Worm (Caenorhabditis elegans) whole organism, young adult: Measurements from ENCODE around the gene col-124.

ENCODE experiments used
- B0019.2 ChIP-seq: fragments of 200-800 bp; sonication (Bioruptor generic); conservative IDR thresholded peaks from 2 replicates; pipeline ENCODE4 v1.3.6; 2022; ENCODE audit warnings: missing genetic modification reagents, missing genetic modification characterization, missing compliant biosample characterization
- B0261.1 ChIP-seq: sonication (generic microtip); optimal IDR thresholded peaks from 2 replicates; lab custom pipeline; 2016; ENCODE audit warnings: mild to moderate bottlenecking, missing genetic modification characterization, moderate library complexity, missing compliant biosample characterization
- D2030.7 ChIP-seq: fragments of 200-800 bp; sonication (Bioruptor generic); IDR thresholded peaks from 2 replicates; pipeline ENCODE4 v1.3.6; 2022; ENCODE audit warnings: missing genetic modification reagents, missing genetic modification characterization, missing compliant biosample characterization
- F33H1.4 ChIP-seq: fragments of 200-800 bp; sonication (Bioruptor generic); IDR thresholded peaks from 2 replicates; pipeline ENCODE4 v1.3.6; 2022; ENCODE audit warnings: missing genetic modification reagents, missing genetic modification characterization, missing compliant biosample characterization
- F37B4.10 ChIP-seq: fragments of 200-800 bp; sonication (Bioruptor generic); IDR thresholded peaks from 2 replicates; pipeline ENCODE4 v1.3.6; 2022; ENCODE audit warnings: missing genetic modification characterization, missing compliant biosample characterization
- F49E8.2 ChIP-seq: sonication (generic microtip); optimal IDR thresholded peaks from 3 replicates; lab custom pipeline; 2017; ENCODE audit warnings: missing genetic modification characterization, mild to moderate bottlenecking, missing compliant biosample characterization, antibody characterized with exemption, moderate library complexity; ENCODE audit not compliant: insufficient read depth
- T07F8.4 ChIP-seq: sonication (generic microtip); optimal IDR thresholded peaks from 2 replicates; lab custom pipeline; 2016; ENCODE audit warnings: mild to moderate bottlenecking, missing genetic modification characterization, moderate library complexity, missing compliant biosample characterization
- Y79H2A.3 ChIP-seq: fragments of 200-800 bp; sonication (Bioruptor generic); conservative IDR thresholded peaks from 2 replicates; pipeline ENCODE4 v1.3.6; 2022; ENCODE audit warnings: missing genetic modification reagents, missing genetic modification characterization, missing compliant biosample characterization
- Y95B8A.8 ChIP-seq: fragments of 200-800 bp; sonication (Bioruptor generic); IDR thresholded peaks from 2 replicates; pipeline ENCODE4 v1.3.6; 2022; ENCODE audit warnings: missing genetic modification reagents, missing genetic modification characterization, missing compliant biosample characterization
- aptf-3 ChIP-seq: fragments of 200-800 bp; sonication (Bioruptor generic); IDR thresholded peaks from 2 replicates; pipeline ENCODE4 v1.3.6; 2022; ENCODE audit warnings: missing genetic modification characterization, missing compliant biosample characterization
- athp-1 ChIP-seq: sonication (generic microtip); optimal IDR thresholded peaks from 2 replicates; lab custom pipeline; 2017; ENCODE audit warnings: mild to moderate bottlenecking, missing genetic modification characterization, missing compliant biosample characterization
- attf-6 ChIP-seq: fragments of 200-800 bp; sonication (Bioruptor generic); IDR thresholded peaks from 2 replicates; pipeline ENCODE4 v1.3.6; 2022; ENCODE audit warnings: missing genetic modification reagents, missing genetic modification characterization, missing compliant biosample characterization
- cebp-1 ChIP-seq, 2 experiments: fragments of 200-800 bp in 1 of 2; sonication (Bioruptor generic) in 1 of 2; sonication (generic microtip) in 1 of 2; IDR thresholded peaks in 1 of 2; optimal IDR thresholded peaks in 1 of 2; 2 replicates each; pipeline versions ENCODE4 v1.3.6 to Lab custom; 2017 to 2022; ENCODE audit warnings: missing compliant biosample characterization in 2 of 2, missing genetic modification characterization in 2 of 2, mild to moderate bottlenecking in 1 of 2, missing genetic modification reagents in 1 of 2, moderate library complexity in 1 of 2
- ceh-40 ChIP-seq: fragments of 200-800 bp; sonication (Bioruptor generic); IDR thresholded peaks from 2 replicates; pipeline ENCODE4 v1.3.6; 2022; ENCODE audit warnings: missing genetic modification characterization, missing compliant biosample characterization
- dox-1 ChIP-seq: fragments of 200-800 bp; sonication (Bioruptor generic); IDR thresholded peaks from 2 replicates; pipeline ENCODE4 v1.3.6; 2022; ENCODE audit warnings: missing genetic modification reagents, missing genetic modification characterization, missing compliant biosample characterization
- egl-18 ChIP-seq: fragments of 200-800 bp; sonication (Bioruptor generic); IDR thresholded peaks from 2 replicates; pipeline ENCODE4 v1.3.6; 2022; ENCODE audit warnings: missing genetic modification reagents, missing genetic modification characterization, missing compliant biosample characterization
- egl-44 ChIP-seq: fragments of 200-800 bp; sonication (Bioruptor generic); IDR thresholded peaks from 2 replicates; pipeline ENCODE4 v1.3.6; 2022; ENCODE audit warnings: missing genetic modification reagents, missing genetic modification characterization, missing compliant biosample characterization
- egrh-3 ChIP-seq: fragments of 200-800 bp; sonication (Bioruptor generic); IDR thresholded peaks from 2 replicates; pipeline ENCODE4 v1.3.6; 2022; ENCODE audit warnings: missing genetic modification reagents, missing genetic modification characterization, missing compliant biosample characterization
- fkh-3 ChIP-seq: sonication (generic microtip); optimal IDR thresholded peaks from 2 replicates; lab custom pipeline; 2016; ENCODE audit warnings: mild to moderate bottlenecking, missing genetic modification characterization, missing compliant biosample characterization
- hlh-26 ChIP-seq: fragments of 200-800 bp; sonication (Bioruptor generic); conservative IDR thresholded peaks from 2 replicates; pipeline ENCODE4 v1.3.6; 2022; ENCODE audit warnings: missing genetic modification reagents, missing genetic modification characterization, missing compliant biosample characterization
- hsf-1 ChIP-seq: fragments of 200-800 bp; sonication (Bioruptor generic); IDR thresholded peaks from 2 replicates; pipeline ENCODE4 v1.3.6; 2022; ENCODE audit warnings: missing genetic modification reagents, missing genetic modification characterization, missing compliant biosample characterization
- lag-1 ChIP-seq: fragments of 200-800 bp; sonication (Bioruptor generic); IDR thresholded peaks from 2 replicates; pipeline ENCODE4 v1.3.6; 2022; ENCODE audit warnings: missing genetic modification reagents, missing genetic modification characterization, missing compliant biosample characterization
- lir-1 ChIP-seq: fragments of 200-800 bp; sonication (Bioruptor generic); conservative IDR thresholded peaks from 2 replicates; pipeline ENCODE4 v1.3.6; 2022; ENCODE audit warnings: missing genetic modification reagents, missing genetic modification characterization, missing compliant biosample characterization
- lsl-1 ChIP-seq: fragments of 200-800 bp; sonication (Bioruptor generic); optimal IDR thresholded peaks from 2 replicates; lab custom pipeline; 2018; ENCODE audit warnings: mild to moderate bottlenecking, missing genetic modification characterization, moderate library complexity, missing compliant biosample characterization
- madf-10 ChIP-seq: sonication (generic microtip); optimal IDR thresholded peaks from 2 replicates; lab custom pipeline; 2016; ENCODE audit warnings: mild to moderate bottlenecking, missing genetic modification characterization, missing compliant biosample characterization
- madf-6 ChIP-seq: fragments of 200-800 bp; sonication (Bioruptor generic); IDR thresholded peaks from 2 replicates; pipeline ENCODE4 v1.3.6; 2022; ENCODE audit warnings: missing genetic modification reagents, missing genetic modification characterization, missing compliant biosample characterization
- madf-8 ChIP-seq: fragments of 200-800 bp; sonication (Bioruptor generic); conservative IDR thresholded peaks from 2 replicates; pipeline ENCODE4 v1.3.6; 2022; ENCODE audit warnings: missing genetic modification reagents, missing genetic modification characterization, missing compliant biosample characterization
- nfya-1 ChIP-seq: sonication (generic microtip); optimal IDR thresholded peaks from 2 replicates; lab custom pipeline; 2017; ENCODE audit warnings: antibody characterized with exemption, missing compliant biosample characterization, missing genetic modification characterization, borderline replicate concordance; ENCODE audit not compliant: insufficient read depth
- nfyb-1 ChIP-seq: fragments of 200-800 bp; sonication (Bioruptor generic); IDR thresholded peaks from 2 replicates; pipeline ENCODE4 v1.3.6; 2022; ENCODE audit warnings: missing genetic modification reagents, missing genetic modification characterization, missing compliant biosample characterization
- pbrm-1 ChIP-seq: fragments of 200-800 bp; sonication (Bioruptor generic); IDR thresholded peaks from 2 replicates; pipeline ENCODE4 v1.3.6; 2022; ENCODE audit warnings: missing genetic modification reagents, missing genetic modification characterization, missing compliant biosample characterization
- rec-8 ChIP-seq, 2 experiments: sonication (generic microtip); optimal IDR thresholded peaks; 2 replicates each; lab custom pipeline; 2016; ENCODE audit warnings: mild to moderate bottlenecking in 2 of 2, missing genetic modification characterization in 2 of 2, missing genetic modification reagents in 2 of 2, missing genotype in 2 of 2, missing biosample characterization in 1 of 2, missing compliant biosample characterization in 1 of 2, moderate library complexity in 1 of 2
- sptf-2 ChIP-seq: fragments of 200-800 bp; sonication (Bioruptor generic); optimal IDR thresholded peaks from 2 replicates; lab custom pipeline; 2018; ENCODE audit warnings: mild to moderate bottlenecking, missing genetic modification characterization, missing compliant biosample characterization
- unc-62 ChIP-seq: fragments of 150-350 bp; optimal IDR thresholded peaks from 2 replicates; lab custom pipeline; 2014; ENCODE audit warnings: missing biosample characterization, missing genetic modification reagents, missing genetic modification characterization
- ztf-18 ChIP-seq: sonication (generic microtip); optimal IDR thresholded peaks from 2 replicates; lab custom pipeline; 2016; ENCODE audit warnings: missing genotype, mild to moderate bottlenecking, missing genetic modification characterization, missing compliant biosample characterization
- ztf-22 ChIP-seq: fragments of 200-800 bp; sonication (Bioruptor generic); optimal IDR thresholded peaks from 2 replicates; lab custom pipeline; 2018; ENCODE audit warnings: mild to moderate bottlenecking, missing genetic modification characterization, moderate library complexity, missing compliant biosample characterization
- ztf-25 ChIP-seq: fragments of 200-800 bp; sonication (Bioruptor generic); IDR thresholded peaks from 2 replicates; pipeline ENCODE4 v1.3.6; 2022; ENCODE audit warnings: missing genetic modification reagents, missing genetic modification characterization, missing compliant biosample characterization
- ztf-28 ChIP-seq: fragments of 200-800 bp; sonication (Bioruptor generic); IDR thresholded peaks from 2 replicates; pipeline ENCODE4 v1.3.6; 2022; ENCODE audit warnings: missing genetic modification reagents, missing genetic modification characterization, missing compliant biosample characterization
- ztf-6 ChIP-seq: fragments of 200-800 bp; sonication (Bioruptor generic); IDR thresholded peaks from 2 replicates; pipeline ENCODE4 v1.3.6; 2022; ENCODE audit warnings: missing genetic modification reagents, missing genetic modification characterization, missing compliant biosample characterization

col-124 gene

ce11 chrIV:10259557-10259956 lies 43.3 kb downstream of the col-124 start, which contains the start of gene F01G10.9:
Gene F01G10.9, minus strand, starts transcription at chrIV:10259657.
- TF ChIP-seq lsl-1 (GFP tag; lab: Kevin White, UChicago) (no peak), athp-1 (tag; lab: Kevin White, UChicago) (no peak), ztf-25 (no peak), hlh-26 (no peak), B0261.1 (no peak), nfya-1 (tag; lab: Kevin White, UChicago) (no peak), ztf-18 (tag; lab: Kevin White, UChicago) (no peak), ztf-22 (GFP tag; lab: Kevin White, UChicago) (no peak), unc-62 (GFP tag; lab: Kevin White, UChicago) (no peak), sptf-2 (GFP tag; lab: Kevin White, UChicago) (no peak), ceh-40 (no peak), T07F8.4 (tag; lab: Kevin White, UChicago) (no peak), ztf-6 (GFP tag; lab: Robert Waterston, UW) (no peak), Y79H2A.3 (GFP tag; lab: Robert Waterston, UW) (no peak)

- no peak for TF ChIP-seq madf-8 (GFP tag; lab: Robert Waterston, UW)
- no peak for TF ChIP-seq B0019.2 (GFP tag; lab: Robert Waterston, UW)
- no peak for TF ChIP-seq egl-44 (GFP tag; lab: Robert Waterston, UW)
- no peak for TF ChIP-seq lir-1 (GFP tag; lab: Robert Waterston, UW)
- TF ChIP-seq madf-10 (tag; lab: Kevin White, UChicago), result no peak
- no peak for TF ChIP-seq rec-8 (tag; optimal IDR thresholded peaks at IDR 0.05; lab: Kevin White, UChicago)
- no peak for TF ChIP-seq hsf-1 (GFP tag; lab: Robert Waterston, UW)
- no peak for TF ChIP-seq cebp-1 (GFP tag; IDR thresholded peaks at IDR 0.05; lab: Robert Waterston, UW)
- no peak for TF ChIP-seq cebp-1 (tag; optimal IDR thresholded peaks at IDR 0.05; lab: Kevin White, UChicago)
- no peak for TF ChIP-seq F49E8.2 (tag; lab: Kevin White, UChicago)
- TF ChIP-seq attf-6, result no peak
- no peak for TF ChIP-seq lag-1 (GFP tag; lab: Robert Waterston, UW)
- TF ChIP-seq fkh-3 (tag; lab: Kevin White, UChicago), result no peak
- TF ChIP-seq F37B4.10 (GFP tag; lab: Robert Waterston, UW), result no peak
- TF ChIP-seq nfyb-1, result no peak
- no peak for TF ChIP-seq ztf-28
- TF ChIP-seq, all 124 proteins: peak for 0
Observed at ce11 chrIV:10261061-10261460, 44.8 kb downstream of the col-124 start.

- TF ChIP-seq Y95B8A.8 (0 out of 2 replicates have a peak, but pooled peaks have one; percentile 59), pbrm-1 (peak; percentile 52; the same call in 1 of the 2 replicates), egl-18 (GFP tag; lab: Robert Waterston, UW) (0 out of 2 replicates have a peak, but pooled peaks have one; percentile 15), F33H1.4 (GFP tag; lab: Robert Waterston, UW) (peak; percentile 63), aptf-3 (0 out of 2 replicates have a peak, but pooled peaks have one; percentile 36), egrh-3 (GFP tag; lab: Robert Waterston, UW) (peak; percentile 83), madf-6 (GFP tag; lab: Robert Waterston, UW) (0 out of 2 replicates have a peak, but pooled peaks have one; percentile 33), B0019.2 (GFP tag; lab: Robert Waterston, UW) (peak; percentile 4; the same call in 1 of the 2 replicates), lag-1 (GFP tag; lab: Robert Waterston, UW) (0 out of 2 replicates have a peak, but pooled peaks have one; percentile 8), D2030.7 (GFP tag; lab: Robert Waterston, UW) (0 out of 2 replicates have a peak, but pooled peaks have one; percentile 37), dox-1 (GFP tag; lab: Robert Waterston, UW) (0 out of 2 replicates have a peak, but pooled peaks have one; percentile 40), F37B4.10 (GFP tag; lab: Robert Waterston, UW) (0 out of 2 replicates have a peak, but pooled peaks have one; percentile 85)
- TF ChIP-seq, all 124 proteins: peak for 12; not testable (repeated sequence) for 112
Observed at ce11 chrIV:10262882-10263281, 46.6 kb downstream of the col-124 start.
